Fruit fly (Drosophila melanogaster) whole organism, embryonic: ENCODE data around the gene CG42716.

Experiments used
- Ada2b ChIP-seq: fragments of 200-800 bp; sonication (Bioruptor generic); IDR thresholded peaks from 2 replicates; pipeline ENCODE4 v1.3.6; 2022; ENCODE audit warnings: missing biosample characterization, missing genetic modification characterization
- Aef1 ChIP-seq: fragments of 200-800 bp; sonication (Bioruptor generic); IDR thresholded peaks from 3 replicates; pipeline ENCODE4 v1.3.6; 2022; ENCODE audit warnings: missing biosample characterization, missing genetic modification characterization
- Asciz ChIP-seq: fragments of 200-800 bp; sonication (Bioruptor generic); optimal IDR thresholded peaks from 2 replicates; lab custom pipeline; 2017; ENCODE audit warnings: missing biosample characterization, mild to moderate bottlenecking, missing genetic modification characterization, missing genetic modification reagents
- CG11093 ChIP-seq: fragments of 200-800 bp; sonication (Bioruptor generic); IDR thresholded peaks from 3 replicates; pipeline ENCODE4 v1.3.6; 2022; ENCODE audit warnings: missing biosample characterization, missing genetic modification characterization
- CG11398 ChIP-seq: fragments of 200-800 bp; sonication (Bioruptor generic); optimal IDR thresholded peaks from 2 replicates; lab custom pipeline; 2016; ENCODE audit warnings: missing biosample characterization, missing genetic modification characterization
- CG11504 ChIP-seq: fragments of 200-800 bp; sonication (Bioruptor generic); optimal IDR thresholded peaks from 3 replicates; lab custom pipeline; 2019; ENCODE audit warnings: missing biosample characterization, mild to moderate bottlenecking, missing genetic modification characterization, moderate library complexity
- CG11560 ChIP-seq: fragments of 200-800 bp; sonication (Bioruptor generic); IDR thresholded peaks from 3 replicates; pipeline ENCODE4 v1.3.6; 2022; ENCODE audit warnings: missing biosample characterization, missing genetic modification characterization
- CG12071 ChIP-seq: fragments of 200-800 bp; sonication (Bioruptor generic); optimal IDR thresholded peaks from 3 replicates; lab custom pipeline; 2018; ENCODE audit warnings: missing biosample characterization, mild to moderate bottlenecking, missing genetic modification characterization
- CG17802 ChIP-seq: fragments of 200-800 bp; sonication (Bioruptor generic); optimal IDR thresholded peaks from 2 replicates; lab custom pipeline; 2018; ENCODE audit warnings: missing biosample characterization, mild to moderate bottlenecking, missing genetic modification characterization, moderate library complexity
- CG17829 ChIP-seq: fragments of 200-800 bp; optimal IDR thresholded peaks from 2 replicates; lab custom pipeline; 2019; ENCODE audit warnings: missing biosample characterization, mild to moderate bottlenecking, missing genetic modification characterization, moderate library complexity
- CG2202 ChIP-seq: fragments of 200-800 bp; sonication (Bioruptor generic); optimal IDR thresholded peaks from 2 replicates; lab custom pipeline; 2018; ENCODE audit warnings: missing biosample characterization, mild to moderate bottlenecking, missing genetic modification characterization
- CG2712 ChIP-seq: fragments of 200-800 bp; optimal IDR thresholded peaks from 3 replicates; lab custom pipeline; 2019; ENCODE audit warnings: missing biosample characterization, mild to moderate bottlenecking, missing genetic modification characterization, moderate library complexity
- CG31441 ChIP-seq: fragments of 200-800 bp; sonication (Bioruptor generic); IDR thresholded peaks from 2 replicates; pipeline ENCODE4 v1.3.6; 2022; ENCODE audit warnings: missing biosample characterization, missing genetic modification characterization
- CG3163 ChIP-seq: fragments of 200-800 bp; sonication (Bioruptor generic); optimal IDR thresholded peaks from 3 replicates; lab custom pipeline; 2016; ENCODE audit warnings: missing biosample characterization, missing genetic modification characterization
- CG34376 ChIP-seq: fragments of 200-800 bp; sonication (Bioruptor generic); optimal IDR thresholded peaks from 2 replicates; lab custom pipeline; 2018; ENCODE audit warnings: missing biosample characterization, mild to moderate bottlenecking, missing genetic modification characterization
- CG3847 ChIP-seq: fragments of 200-800 bp; sonication (Bioruptor generic); IDR thresholded peaks from 2 replicates; pipeline ENCODE4 v1.3.6; 2022; ENCODE audit warnings: missing biosample characterization, missing genetic modification characterization
- CG4360 ChIP-seq: fragments of 200-800 bp; sonication (Bioruptor generic); IDR thresholded peaks from 2 replicates; pipeline ENCODE4 v1.3.6; 2022; ENCODE audit warnings: missing biosample characterization, missing genetic modification characterization
- CG4854 ChIP-seq: fragments of 200-800 bp; sonication (Bioruptor generic); optimal IDR thresholded peaks from 2 replicates; lab custom pipeline; 2016; ENCODE audit warnings: missing biosample characterization, missing genetic modification characterization, inconsistent platforms
- CG6254 ChIP-seq: fragments of 200-800 bp; sonication (Bioruptor generic); optimal IDR thresholded peaks from 3 replicates; lab custom pipeline; 2017; ENCODE audit warnings: mild to moderate bottlenecking, missing biosample characterization, missing genetic modification reagents, missing genetic modification characterization
- CG6272 ChIP-seq: fragments of 200-800 bp; sonication (Bioruptor generic); IDR thresholded peaks from 2 replicates; pipeline ENCODE4 v1.3.6; 2022; ENCODE audit warnings: missing biosample characterization, missing genetic modification characterization
- CG7786 ChIP-seq: fragments of 200-800 bp; sonication (Bioruptor generic); optimal IDR thresholded peaks from 2 replicates; lab custom pipeline; 2016; ENCODE audit warnings: missing biosample characterization, missing genetic modification characterization
- CG9609 ChIP-seq: fragments of 200-800 bp; sonication (Bioruptor generic); optimal IDR thresholded peaks from 3 replicates; lab custom pipeline; 2016; ENCODE audit warnings: missing biosample characterization, missing genetic modification characterization
- CHES-1-like ChIP-seq: fragments of 200-800 bp; sonication (Bioruptor generic); optimal IDR thresholded peaks from 2 replicates; lab custom pipeline; 2016; ENCODE audit warnings: missing biosample characterization, missing genetic modification characterization
- Dek ChIP-seq: fragments of 200-800 bp; sonication (Bioruptor generic); optimal IDR thresholded peaks from 3 replicates; lab custom pipeline; 2019; ENCODE audit warnings: missing biosample characterization, mild to moderate bottlenecking, missing genetic modification characterization, moderate library complexity
- Dfd ChIP-seq, 2 experiments: fragments of >200 bp; optimal IDR thresholded peaks; 2 replicates each; lab custom pipeline; 2017; ENCODE audit warnings: missing biosample characterization in 2 of 2, missing genetic modification characterization in 2 of 2
- Hand ChIP-seq: fragments of 200-800 bp; sonication (Bioruptor generic); optimal IDR thresholded peaks from 2 replicates; lab custom pipeline; 2017; ENCODE audit warnings: mild to moderate bottlenecking, missing biosample characterization, missing genetic modification reagents, missing genetic modification characterization
- Hsf ChIP-seq: fragments of 200-800 bp; sonication (Bioruptor generic); optimal IDR thresholded peaks from 3 replicates; lab custom pipeline; 2016; ENCODE audit warnings: missing biosample characterization, missing genetic modification characterization
- Lhr ChIP-seq: fragments of 200-800 bp; sonication (Bioruptor generic); optimal IDR thresholded peaks from 3 replicates; lab custom pipeline; 2017; ENCODE audit warnings: mild to moderate bottlenecking, missing biosample characterization, missing genetic modification reagents, missing genetic modification characterization
- PHDP ChIP-seq: fragments of 200-800 bp; sonication (Bioruptor generic); optimal IDR thresholded peaks from 3 replicates; lab custom pipeline; 2018; ENCODE audit warnings: missing biosample characterization, mild to moderate bottlenecking, missing genetic modification characterization, moderate library complexity
- Sox100B ChIP-seq: fragments of 200-800 bp; sonication (Bioruptor generic); optimal IDR thresholded peaks from 3 replicates; lab custom pipeline; 2018; ENCODE audit warnings: missing biosample characterization, mild to moderate bottlenecking, missing genetic modification characterization
- Taf1 ChIP-seq: fragments of 200-800 bp; sonication (Bioruptor generic); IDR thresholded peaks from 2 replicates; pipeline ENCODE4 v1.3.6; 2022; ENCODE audit warnings: missing biosample characterization, missing genetic modification characterization
- ac ChIP-seq: fragments of 200-800 bp; sonication (Bioruptor generic); optimal IDR thresholded peaks from 3 replicates; lab custom pipeline; 2017; ENCODE audit warnings: missing biosample characterization, mild to moderate bottlenecking, missing genetic modification characterization
- bbx ChIP-seq: fragments of 200-800 bp; sonication (Bioruptor generic); IDR thresholded peaks from 2 replicates; pipeline ENCODE4 v1.3.6; 2022; ENCODE audit warnings: missing biosample characterization, missing genetic modification characterization; ENCODE audit not compliant: partially characterized antibody
- bcd ChIP-seq: fragments of 200-800 bp; sonication (Bioruptor generic); optimal IDR thresholded peaks from 2 replicates; lab custom pipeline; 2017; ENCODE audit warnings: missing biosample characterization, mild to moderate bottlenecking, missing genetic modification characterization
- cato ChIP-seq: fragments of 200-800 bp; sonication (Bioruptor generic); optimal IDR thresholded peaks from 2 replicates; lab custom pipeline; 2016; ENCODE audit warnings: missing biosample characterization, missing genetic modification characterization, borderline replicate concordance
- crc ChIP-seq: fragments of 200-800 bp; sonication (Bioruptor generic); optimal IDR thresholded peaks from 2 replicates; lab custom pipeline; 2016; ENCODE audit warnings: missing biosample characterization, missing genetic modification characterization
- disco-r ChIP-seq: fragments of 200-800 bp; sonication (Bioruptor generic); optimal IDR thresholded peaks from 2 replicates; lab custom pipeline; 2016; ENCODE audit warnings: missing biosample characterization, missing genetic modification characterization
- dmrt11E ChIP-seq: fragments of 200-800 bp; sonication (Bioruptor generic); optimal IDR thresholded peaks from 3 replicates; lab custom pipeline; 2018; ENCODE audit warnings: missing biosample characterization, mild to moderate bottlenecking, missing genetic modification characterization, moderate library complexity
- dmrt99B ChIP-seq: fragments of 200-800 bp; sonication (Bioruptor generic); optimal IDR thresholded peaks from 2 replicates; lab custom pipeline; 2018; ENCODE audit warnings: missing biosample characterization, mild to moderate bottlenecking, missing genetic modification characterization, moderate library complexity
- fd3F ChIP-seq: fragments of 200-800 bp; sonication (Bioruptor generic); optimal IDR thresholded peaks from 2 replicates; lab custom pipeline; 2018; ENCODE audit warnings: missing biosample characterization, mild to moderate bottlenecking, missing genetic modification characterization, moderate library complexity
- jing ChIP-seq: fragments of 200-800 bp; sonication (Bioruptor generic); optimal IDR thresholded peaks from 2 replicates; lab custom pipeline; 2018; ENCODE audit warnings: missing biosample characterization, mild to moderate bottlenecking, missing genetic modification characterization
- lab ChIP-seq: fragments of 200-800 bp; sonication (Bioruptor generic); optimal IDR thresholded peaks from 3 replicates; lab custom pipeline; 2017; ENCODE audit warnings: missing biosample characterization, missing genetic modification characterization, mild to moderate bottlenecking, moderate library complexity, missing genetic modification reagents
- lbe ChIP-seq: fragments of 200-800 bp; sonication (Bioruptor generic); optimal IDR thresholded peaks from 2 replicates; lab custom pipeline; 2016; ENCODE audit warnings: missing biosample characterization, mild to moderate bottlenecking, missing genetic modification characterization
- nau ChIP-seq: fragments of 200-800 bp; sonication (Bioruptor generic); optimal IDR thresholded peaks from 3 replicates; lab custom pipeline; 2017; ENCODE audit warnings: missing biosample characterization, mild to moderate bottlenecking, missing genetic modification characterization, missing genetic modification reagents
- peb ChIP-seq: fragments of 200-800 bp; sonication (Bioruptor generic); IDR thresholded peaks from 2 replicates; pipeline ENCODE4 v1.3.6; 2022; ENCODE audit warnings: missing biosample characterization, missing genetic modification characterization
- pho ChIP-seq: fragments of 200-800 bp; sonication (Bioruptor generic); optimal IDR thresholded peaks from 2 replicates; lab custom pipeline; 2016; ENCODE audit warnings: missing biosample characterization, missing genetic modification characterization
- pum ChIP-seq: fragments of 200-800 bp; sonication (Bioruptor generic); optimal IDR thresholded peaks from 2 replicates; lab custom pipeline; 2016; ENCODE audit warnings: missing biosample characterization, missing genetic modification characterization
- scrt ChIP-seq: fragments of 200-800 bp; sonication (Bioruptor generic); optimal IDR thresholded peaks from 2 replicates; lab custom pipeline; 2018; ENCODE audit warnings: missing biosample characterization, mild to moderate bottlenecking, missing genetic modification characterization, moderate library complexity
- slbo ChIP-seq: fragments of 200-800 bp; sonication (Bioruptor generic); IDR thresholded peaks from 2 replicates; pipeline ENCODE4 v1.3.6; 2022; ENCODE audit warnings: missing biosample characterization, missing genetic modification characterization
- zfh2 ChIP-seq: fragments of 200-800 bp; sonication (Bioruptor generic); optimal IDR thresholded peaks from 2 replicates; lab custom pipeline; 2016; ENCODE audit warnings: missing biosample characterization, missing genetic modification characterization

The CG42716 gene

dm6 chr3L:16056101-16056891, 22.7 kb downstream of the CG42716 start (continued):
- TF ChIP-seq Asciz (GFP tag; lab: Kevin White, UChicago) (peak; percentile 49), Hand (GFP tag; lab: Kevin White, UChicago) (no peak), Dek (no peak), CG17829 (tag; lab: Kevin White, UChicago) (no peak), Dfd (GFP tag; optimal IDR thresholded peaks at IDR 0.05; lab: Kevin White, UChicago) (no peak), Taf1 (GFP tag; lab: Robert Waterston, UW) (no peak), CG11093 (GFP tag; lab: Robert Waterston, UW) (no peak), CG2202 (tag; lab: Kevin White, UChicago) (peak; percentile 58), fd3F (GFP tag; lab: Kevin White, UChicago) (no peak), lab (GFP tag; lab: Kevin White, UChicago) (peak; percentile 9), CG34376 (GFP tag; lab: Kevin White, UChicago) (no peak), CG2712 (tag; lab: Kevin White, UChicago) (peak; percentile 22), Lhr (GFP tag; lab: Kevin White, UChicago) (peak; percentile 3), CG3163 (GFP tag; lab: Kevin White, UChicago) (no peak), Aef1 (no peak), scrt (GFP tag; lab: Kevin White, UChicago) (no peak), CG11560 (no peak), crc (GFP tag; lab: Kevin White, UChicago) (no peak), CG7786 (GFP tag; lab: Kevin White, UChicago) (no peak), disco-r (GFP tag; lab: Kevin White, UChicago) (no peak), CG31441 (GFP tag; lab: Robert Waterston, UW) (peak; percentile 26; the same call in 1 of the 2 replicates), pho (GFP tag; lab: Kevin White, UChicago) (no peak), bcd (no peak), CG11398 (GFP tag; lab: Kevin White, UChicago) (no peak), Hsf (no peak), dmrt99B (tag; lab: Kevin White, UChicago) (peak; percentile 14), PHDP (peak; percentile 25), CG3847 (GFP tag; lab: Robert Waterston, UW) (no peak), jing (no peak), pum (GFP tag; lab: Kevin White, UChicago) (no peak), lbe (GFP tag; lab: Kevin White, UChicago) (no peak), Sox100B (no peak), CG4360 (GFP tag; lab: Robert Waterston, UW) (0 out of 2 replicates have a peak, but pooled peaks have one; percentile 12), CG11504 (tag; lab: Kevin White, UChicago) (peak; percentile 9), CHES-1-like (GFP tag; lab: Kevin White, UChicago) (no peak), Ada2b (GFP tag; lab: Robert Waterston, UW) (no peak), CG6254 (GFP tag; lab: Kevin White, UChicago) (peak; percentile 0), CG9609 (GFP tag; lab: Kevin White, UChicago) (no peak), zfh2 (GFP tag; lab: Kevin White, UChicago) (no peak), cato (GFP tag; lab: Kevin White, UChicago) (no peak), dmrt11E (peak; percentile 57), slbo (GFP tag; lab: Robert Waterston, UW) (no peak), ac (peak; percentile 29), bbx (GFP tag; lab: Robert Waterston, UW) (no peak), nau (GFP tag; lab: Kevin White, UChicago) (peak; percentile 22), peb (no peak), CG17802 (tag; lab: Kevin White, UChicago) (no peak), CG4854 (GFP tag; lab: Kevin White, UChicago) (no peak), CG12071 (GFP tag; lab: Kevin White, UChicago) (no peak), CG6272 (GFP tag; lab: Robert Waterston, UW) (no peak)
